Fruit fly (Drosophila melanogaster) whole organism, embryonic: Measurements from ENCODE around the gene CG13081.

Experiments
- Abd-B ChIP-seq: fragments of 200-800 bp; sonication (Bioruptor generic); optimal IDR thresholded peaks from 2 replicates; lab custom pipeline; 2018; ENCODE audit warnings: missing biosample characterization, mild to moderate bottlenecking, missing genetic modification characterization, moderate library complexity
- CG10209 ChIP-seq: fragments of 200-800 bp; sonication (Bioruptor generic); optimal IDR thresholded peaks from 3 replicates; lab custom pipeline; 2017; ENCODE audit warnings: missing biosample characterization, mild to moderate bottlenecking, missing genetic modification characterization, missing genetic modification reagents
- CG10543 ChIP-seq: fragments of 200-800 bp; sonication (Bioruptor generic); optimal IDR thresholded peaks from 3 replicates; lab custom pipeline; 2017; ENCODE audit warnings: missing biosample characterization, mild to moderate bottlenecking, missing genetic modification characterization, moderate library complexity
- CG10654 ChIP-seq: fragments of 200-800 bp; sonication (Bioruptor generic); optimal IDR thresholded peaks from 2 replicates; lab custom pipeline; 2016; ENCODE audit warnings: missing biosample characterization, missing genetic modification characterization
- CG10979 ChIP-seq: fragments of 200-800 bp; sonication (Bioruptor generic); optimal IDR thresholded peaks from 2 replicates; lab custom pipeline; 2018; ENCODE audit warnings: missing biosample characterization, mild to moderate bottlenecking, missing genetic modification characterization, moderate library complexity
- CG11504 ChIP-seq: fragments of 200-800 bp; sonication (Bioruptor generic); optimal IDR thresholded peaks from 3 replicates; lab custom pipeline; 2019; ENCODE audit warnings: missing biosample characterization, mild to moderate bottlenecking, missing genetic modification characterization, moderate library complexity
- CG11723 ChIP-seq: fragments of 200-800 bp; sonication (Bioruptor generic); optimal IDR thresholded peaks from 2 replicates; lab custom pipeline; 2017; ENCODE audit warnings: missing biosample characterization, mild to moderate bottlenecking, missing genetic modification characterization
- CG13123 ChIP-seq: fragments of 200-800 bp; sonication (Bioruptor generic); optimal IDR thresholded peaks from 2 replicates; lab custom pipeline; 2016; ENCODE audit warnings: missing biosample characterization, missing genetic modification characterization
- CG14710 ChIP-seq: fragments of 200-800 bp; sonication (Bioruptor generic); optimal IDR thresholded peaks from 3 replicates; lab custom pipeline; 2019; ENCODE audit warnings: missing biosample characterization, mild to moderate bottlenecking, missing genetic modification characterization, moderate library complexity
- CG16813 ChIP-seq: fragments of 200-800 bp; sonication (Bioruptor generic); IDR thresholded peaks from 3 replicates; pipeline ENCODE4 v1.3.6; 2022; ENCODE audit warnings: missing biosample characterization, missing genetic modification characterization; ENCODE audit not compliant: partially characterized antibody
- CG17328 ChIP-seq: fragments of 200-800 bp; sonication (Bioruptor generic); IDR thresholded peaks from 2 replicates; pipeline ENCODE4 v1.3.6; 2022; ENCODE audit warnings: missing biosample characterization, missing genetic modification characterization
- CG1792 ChIP-seq: fragments of 200-800 bp; sonication (Bioruptor generic); optimal IDR thresholded peaks from 2 replicates; lab custom pipeline; 2016; ENCODE audit warnings: missing biosample characterization, missing genetic modification characterization
- CG18262 ChIP-seq: fragments of 200-800 bp; optimal IDR thresholded peaks from 3 replicates; lab custom pipeline; 2019; ENCODE audit warnings: missing biosample characterization, mild to moderate bottlenecking, missing genetic modification characterization, moderate library complexity
- CG2120 ChIP-seq: fragments of 200-800 bp; sonication (Bioruptor generic); optimal IDR thresholded peaks from 3 replicates; lab custom pipeline; 2016; ENCODE audit warnings: missing biosample characterization, missing genetic modification characterization
- CG2712 ChIP-seq: fragments of 200-800 bp; optimal IDR thresholded peaks from 3 replicates; lab custom pipeline; 2019; ENCODE audit warnings: missing biosample characterization, mild to moderate bottlenecking, missing genetic modification characterization, moderate library complexity
- CG32772 ChIP-seq: fragments of 200-800 bp; sonication (Bioruptor generic); IDR thresholded peaks from 2 replicates; pipeline ENCODE4 v1.3.6; 2022; ENCODE audit warnings: missing biosample characterization, missing genetic modification characterization
- CG7786 ChIP-seq: fragments of 200-800 bp; sonication (Bioruptor generic); optimal IDR thresholded peaks from 2 replicates; lab custom pipeline; 2016; ENCODE audit warnings: missing biosample characterization, missing genetic modification characterization
- CG8290 ChIP-seq, 3 experiments: fragments of 200-800 bp; sonication (Bioruptor generic); optimal IDR thresholded peaks; 2 replicates each; lab custom pipeline; 2016 to 2019; ENCODE audit warnings: missing biosample characterization in 3 of 3, missing genetic modification characterization in 3 of 3, mild to moderate bottlenecking in 2 of 3, moderate library complexity in 1 of 3
- CkIIα-i1 ChIP-seq: fragments of 200-800 bp; sonication (Bioruptor generic); IDR thresholded peaks from 2 replicates; pipeline ENCODE4 v1.3.6; 2022; ENCODE audit warnings: missing biosample characterization, missing genetic modification characterization
- CoRest ChIP-seq: fragments of 200-800 bp; sonication (Bioruptor generic); optimal IDR thresholded peaks from 3 replicates; lab custom pipeline; 2018; ENCODE audit warnings: missing biosample characterization, mild to moderate bottlenecking, missing genetic modification characterization, moderate library complexity
- D ChIP-seq, 2 experiments: fragments of 200-800 bp in 1 of 2; fragments of >200 bp in 1 of 2; sonication (Bioruptor generic) in 1 of 2; optimal IDR thresholded peaks; 2 replicates in 1 of 2; 3 replicates in 1 of 2; lab custom pipeline; 2017; ENCODE audit warnings: mild to moderate bottlenecking in 1 of 2, missing biosample characterization in 1 of 2, missing genetic modification characterization in 1 of 2, missing genetic modification reagents in 1 of 2
- Drgx ChIP-seq: fragments of 200-800 bp; sonication (Bioruptor generic); IDR thresholded peaks from 2 replicates; pipeline ENCODE4 v1.3.6; 2022; ENCODE audit warnings: missing biosample characterization, missing genetic modification characterization
- Fer2 ChIP-seq: fragments of 200-800 bp; sonication (Bioruptor generic); optimal IDR thresholded peaks from 2 replicates; lab custom pipeline; 2018; ENCODE audit warnings: missing biosample characterization, mild to moderate bottlenecking, missing genetic modification characterization, moderate library complexity
- HLH54F ChIP-seq: fragments of 200-800 bp; sonication (Bioruptor generic); optimal IDR thresholded peaks from 3 replicates; lab custom pipeline; 2016; ENCODE audit warnings: missing biosample characterization, missing genetic modification characterization
- Hey ChIP-seq: fragments of 200-800 bp; sonication (Bioruptor generic); optimal IDR thresholded peaks from 3 replicates; lab custom pipeline; 2018; ENCODE audit warnings: missing biosample characterization, mild to moderate bottlenecking, missing genetic modification characterization
- HmgD ChIP-seq: fragments of 200-800 bp; sonication (Bioruptor generic); optimal IDR thresholded peaks from 3 replicates; lab custom pipeline; 2016; ENCODE audit warnings: missing biosample characterization, missing genetic modification characterization
- Kr ChIP-seq: fragments of 200-800 bp; sonication (Bioruptor generic); optimal IDR thresholded peaks from 2 replicates; lab custom pipeline; 2017; ENCODE audit warnings: missing biosample characterization, mild to moderate bottlenecking, missing genetic modification characterization
- Meics ChIP-seq: fragments of 200-800 bp; sonication (Bioruptor generic); optimal IDR thresholded peaks from 2 replicates; lab custom pipeline; 2017; ENCODE audit warnings: missing biosample characterization, mild to moderate bottlenecking, missing genetic modification characterization
- Mrtf ChIP-seq: fragments of 200-800 bp; sonication (Bioruptor generic); IDR thresholded peaks from 3 replicates; pipeline ENCODE4 v1.3.6; 2022; ENCODE audit warnings: missing biosample characterization, missing genetic modification characterization
- Neu2 ChIP-seq: fragments of 200-800 bp; sonication (Bioruptor generic); optimal IDR thresholded peaks from 3 replicates; lab custom pipeline; 2016; ENCODE audit warnings: missing biosample characterization, missing genetic modification characterization, borderline replicate concordance
- Nf-YB ChIP-seq: fragments of 200-800 bp; sonication (Bioruptor generic); optimal IDR thresholded peaks from 3 replicates; lab custom pipeline; 2019; ENCODE audit warnings: missing biosample characterization, mild to moderate bottlenecking, missing genetic modification characterization, moderate library complexity
- Rfx ChIP-seq: fragments of 200-800 bp; sonication (Bioruptor generic); IDR thresholded peaks from 2 replicates; pipeline ENCODE4 v1.3.6; 2022; ENCODE audit warnings: missing biosample characterization, missing genetic modification characterization
- chif ChIP-seq, 2 experiments: fragments of 200-800 bp; sonication (Bioruptor generic); optimal IDR thresholded peaks; 3 replicates each; lab custom pipeline; 2016; ENCODE audit warnings: missing biosample characterization in 2 of 2, missing genetic modification characterization in 2 of 2
- crp ChIP-seq, 2 experiments: fragments of 200-800 bp; sonication (Bioruptor generic); optimal IDR thresholded peaks; 2 replicates in 1 of 2; 3 replicates in 1 of 2; lab custom pipeline; 2017; ENCODE audit warnings: missing biosample characterization in 2 of 2, missing genetic modification characterization in 2 of 2, mild to moderate bottlenecking in 1 of 2, moderate library complexity in 1 of 2
- dmrt99B ChIP-seq: fragments of 200-800 bp; sonication (Bioruptor generic); optimal IDR thresholded peaks from 2 replicates; lab custom pipeline; 2018; ENCODE audit warnings: missing biosample characterization, mild to moderate bottlenecking, missing genetic modification characterization, moderate library complexity
- dpn ChIP-seq, 2 experiments: fragments of 200-800 bp; sonication (Bioruptor generic); optimal IDR thresholded peaks; 3 replicates each; lab custom pipeline; 2016; ENCODE audit warnings: missing biosample characterization in 2 of 2, missing genetic modification characterization in 2 of 2
- hb ChIP-seq: fragments of 200-800 bp; sonication (Bioruptor generic); IDR thresholded peaks from 3 replicates; pipeline ENCODE4 v1.3.6; 2022; ENCODE audit warnings: missing biosample characterization, missing genetic modification characterization; ENCODE audit not compliant: partially characterized antibody
- her ChIP-seq: fragments of 200-800 bp; sonication (Bioruptor generic); optimal IDR thresholded peaks from 2 replicates; lab custom pipeline; 2016; ENCODE audit warnings: missing biosample characterization, missing genetic modification characterization
- jumu ChIP-seq: fragments of 200-800 bp; sonication (Bioruptor generic); optimal IDR thresholded peaks from 3 replicates; lab custom pipeline; 2016; ENCODE audit warnings: missing biosample characterization, missing genetic modification characterization
- ken ChIP-seq: fragments of 200-800 bp; sonication (Bioruptor generic); IDR thresholded peaks from 3 replicates; pipeline ENCODE4 v1.3.6; 2022; ENCODE audit warnings: missing biosample characterization, missing genetic modification characterization
- klu ChIP-seq: fragments of 200-800 bp; sonication (Bioruptor generic); IDR thresholded peaks from 2 replicates; pipeline ENCODE4 v1.3.6; 2022; ENCODE audit warnings: missing biosample characterization, missing genetic modification characterization
- lbe ChIP-seq: fragments of 200-800 bp; sonication (Bioruptor generic); optimal IDR thresholded peaks from 2 replicates; lab custom pipeline; 2016; ENCODE audit warnings: missing biosample characterization, mild to moderate bottlenecking, missing genetic modification characterization
- mld ChIP-seq: fragments of 200-800 bp; sonication (Bioruptor generic); IDR thresholded peaks from 3 replicates; pipeline ENCODE4 v1.3.6; 2022; ENCODE audit warnings: missing biosample characterization, missing genetic modification characterization; ENCODE audit not compliant: partially characterized antibody
- sens-2 ChIP-seq: fragments of 200-800 bp; sonication (Bioruptor generic); IDR thresholded peaks from 2 replicates; pipeline ENCODE4 v1.3.6; 2022; ENCODE audit warnings: missing biosample characterization, missing genetic modification characterization
- sqz ChIP-seq: fragments of 200-800 bp; sonication (Bioruptor generic); optimal IDR thresholded peaks from 3 replicates; lab custom pipeline; 2018; ENCODE audit warnings: missing biosample characterization, mild to moderate bottlenecking, missing genetic modification characterization
- zen2 ChIP-seq: fragments of 200-800 bp; sonication (Bioruptor generic); IDR thresholded peaks from 3 replicates; pipeline ENCODE4 v1.3.6; 2022; ENCODE audit warnings: missing biosample characterization, missing genetic modification characterization; ENCODE audit not compliant: partially characterized antibody
- zfh1 ChIP-seq: fragments of 200-800 bp; sonication (Bioruptor generic); IDR thresholded peaks from 3 replicates; pipeline ENCODE4 v1.3.6; 2022; ENCODE audit warnings: missing biosample characterization, missing genetic modification characterization

CG13081 gene

dm6 chr2L:19575626-19576298 lies 35.4 kb downstream of the CG13081 start (continued):
- peak in 1 of 2 experiments; percentile 69 for TF ChIP-seq crp (GFP tag; optimal IDR thresholded peaks at IDR 0.05; lab: Kevin White, UChicago)
- TF ChIP-seq CG11723 (GFP tag; lab: Kevin White, UChicago): peak; percentile 93
- 0 out of 3 replicates have a peak, but pooled peaks have one; percentile 18 for TF ChIP-seq zen2 (GFP tag; lab: Robert Waterston, UW)
- TF ChIP-seq CG10979 (tag; lab: Kevin White, UChicago): peak; percentile 96
- peak; percentile 86 for TF ChIP-seq sqz (GFP tag; lab: Kevin White, UChicago)
- TF ChIP-seq CG17328: peak; percentile 85
- TF ChIP-seq HLH54F (GFP tag; lab: Kevin White, UChicago): peak; percentile 98
- peak; percentile 63 for TF ChIP-seq lbe
- TF ChIP-seq CG10654 (GFP tag; lab: Kevin White, UChicago): peak; percentile 96
- TF ChIP-seq CG1792 (GFP tag; lab: Kevin White, UChicago): peak; percentile 94
- TF ChIP-seq CG11504: peak; percentile 96
- peak; percentile 96 for TF ChIP-seq Rfx (GFP tag; lab: Robert Waterston, UW)
- TF ChIP-seq Kr (GFP tag; lab: Kevin White, UChicago): no peak
- peak; percentile 89 for TF ChIP-seq her (GFP tag; lab: Kevin White, UChicago)
- TF ChIP-seq CG18262 (tag; lab: Kevin White, UChicago): peak; percentile 97
- peak; percentile 92 for TF ChIP-seq klu
- TF ChIP-seq hb (GFP tag; lab: Robert Waterston, UW): no peak
- TF ChIP-seq zfh1: peak; percentile 91
- TF ChIP-seq ken: peak; percentile 89
- peak; percentile 96 to 97 for TF ChIP-seq chif (GFP tag; optimal IDR thresholded peaks at IDR 0.05; lab: Kevin White, UChicago)
- TF ChIP-seq CG8290 (GFP tag; optimal IDR thresholded peaks at IDR 0.05; lab: Kevin White, UChicago): peak; percentile 91
- peak; percentile 89 to 94 for TF ChIP-seq CG8290 (tag; optimal IDR thresholded peaks at IDR 0.05; lab: Kevin White, UChicago)
- peak; percentile 83 for TF ChIP-seq Fer2 (tag; lab: Kevin White, UChicago)
- TF ChIP-seq CG2712: peak; percentile 98
- TF ChIP-seq CG10209: peak; percentile 99
- TF ChIP-seq Abd-B (GFP tag; lab: Kevin White, UChicago): peak; percentile 97
- peak; percentile 97 for TF ChIP-seq dmrt99B
- peak; percentile 97 for TF ChIP-seq jumu (GFP tag; lab: Kevin White, UChicago)
- no peak for TF ChIP-seq CG16813
- peak; percentile 94 for TF ChIP-seq CG14710 (tag; lab: Kevin White, UChicago)
- TF ChIP-seq CG7786 (GFP tag; lab: Kevin White, UChicago): peak; percentile 96
- peak; percentile 63 for TF ChIP-seq HmgD (GFP tag; lab: Kevin White, UChicago)
- TF ChIP-seq mld: no peak
- TF ChIP-seq D (optimal IDR thresholded peaks at IDR 0.05; lab: Kevin White, UChicago): peak; percentile 69
- TF ChIP-seq D (GFP tag; optimal IDR thresholded peaks at IDR 0.05; lab: Kevin White, UChicago): peak; percentile 92
- TF ChIP-seq CG10543 (GFP tag; lab: Kevin White, UChicago): peak; percentile 93
- peak; percentile 97 to 98 for TF ChIP-seq dpn (GFP tag; optimal IDR thresholded peaks at IDR 0.05; lab: Kevin White, UChicago)
- peak; percentile 93 for TF ChIP-seq CG13123
- peak; percentile 27; the same call in 1 of the 2 replicates for TF ChIP-seq sens-2 (GFP tag; lab: Robert Waterston, UW)
- TF ChIP-seq Hey (tag; lab: Kevin White, UChicago): peak; percentile 63
- TF ChIP-seq CG32772 (GFP tag; lab: Robert Waterston, UW): peak; percentile 92
- peak; percentile 92 for TF ChIP-seq Mrtf (GFP tag; lab: Robert Waterston, UW)
- peak; percentile 98 for TF ChIP-seq Meics (GFP tag; lab: Kevin White, UChicago)
- peak; percentile 98 for TF ChIP-seq CG2120 (GFP tag; lab: Kevin White, UChicago)
- peak; percentile 98 for TF ChIP-seq CoRest (tag; lab: Kevin White, UChicago)
- TF ChIP-seq Neu2 (GFP tag; lab: Kevin White, UChicago): peak; percentile 91
- TF ChIP-seq CkIIα-i1 (GFP tag; lab: Robert Waterston, UW): peak; percentile 80; the same call in 1 of the 2 replicates
- TF ChIP-seq Drgx (GFP tag; lab: Robert Waterston, UW): peak; percentile 95
- TF ChIP-seq Nf-YB: peak; percentile 85
